Worm (Caenorhabditis elegans): ENCODE data around the gene ham-2.

- TF ChIP-seq W03F9.2 (tag; optimal IDR thresholded peaks at IDR 0.05) (no peak), dao-5 (tag; optimal IDR thresholded peaks at IDR 0.05) (no peak), him-1 (tag; optimal IDR thresholded peaks at IDR 0.05) (no peak)
These were observed 7.8 kb downstream of the ham-2 start for ce11 chrX:4562288-4562687.
